Fruit fly (Drosophila melanogaster): Measurements from ENCODE around the gene Arv1.

Arv1 gene

dm6 chr3L:21529108-21529507 lies at the start of gene Arv1:
TSS of gene Arv1 (minus strand) at chr3L:21529333.
- TF ChIP-seq Gug (GFP tag; IDR thresholded peaks at IDR 0.05): no peak

- TF ChIP-seq Ets21C (GFP tag; optimal IDR thresholded peaks at IDR 0.05) (no peak), Ets96B (tag; optimal IDR thresholded peaks at IDR 0.05) (no peak), esn (GFP tag; optimal IDR thresholded peaks at IDR 0.05) (peak; percentile 27)
Observed at dm6 chr3L:21574296-21574745, 45.2 kb upstream of the Arv1 start.

- TF ChIP-seq acj6 (GFP tag; optimal IDR thresholded peaks at IDR 0.05) (no peak), CG8119 (GFP tag; IDR thresholded peaks at IDR 0.05) (no peak), Smox (GFP tag; optimal IDR thresholded peaks at IDR 0.05) (no peak), CG4318 (GFP tag; optimal IDR thresholded peaks at IDR 0.05) (no peak), CG10631 (GFP tag; optimal IDR thresholded peaks at IDR 0.05) (no peak), ss (GFP tag; optimal IDR thresholded peaks at IDR 0.05) (no peak), fd85E (GFP tag; optimal IDR thresholded peaks at IDR 0.05) (no peak), Hr39 (GFP tag; optimal IDR thresholded peaks at IDR 0.05) (no peak), salr (GFP tag; optimal IDR thresholded peaks at IDR 0.05) (no peak), Eip93F (GFP tag; optimal IDR thresholded peaks at IDR 0.05) (no peak), Gug (GFP tag; IDR thresholded peaks at IDR 0.05) (no peak), Lpt (GFP tag; optimal IDR thresholded peaks at IDR 0.05) (no peak), Met (GFP tag; optimal IDR thresholded peaks at IDR 0.05) (no peak), CG6276 (GFP tag; optimal IDR thresholded peaks at IDR 0.05) (no peak), Hr38 (GFP tag; optimal IDR thresholded peaks at IDR 0.05) (no peak), CG10669 (GFP tag; optimal IDR thresholded peaks at IDR 0.05) (no peak), CG3919 (GFP tag; optimal IDR thresholded peaks at IDR 0.05) (no peak), fd59A (GFP tag; optimal IDR thresholded peaks at IDR 0.05) (no peak), spab (GFP tag; optimal IDR thresholded peaks at IDR 0.05) (no peak), Blimp-1 (GFP tag; optimal IDR thresholded peaks at IDR 0.05) (no peak)
Observed at dm6 chr3L:21573831-21574230, 44.7 kb upstream of the Arv1 start, which contains the start of gene EMC10. TSS of gene EMC10 (plus strand) at chr3L:21574131.

- TF ChIP-seq Eip93F (GFP tag; optimal IDR thresholded peaks at IDR 0.05): peak; percentile 51
- TF ChIP-seq CG31627 (GFP tag; optimal IDR thresholded peaks at IDR 0.05): peak; percentile 71
- peak; percentile 48 for TF ChIP-seq Sox15 (GFP tag; optimal IDR thresholded peaks at IDR 0.05)
- TF ChIP-seq CG11902 (GFP tag; optimal IDR thresholded peaks at IDR 0.05): peak; percentile 18
- no peak for TF ChIP-seq Lpt (GFP tag; optimal IDR thresholded peaks at IDR 0.05)
- peak; percentile 0 for TF ChIP-seq CG11762 (GFP tag; optimal IDR thresholded peaks at IDR 0.05; ENCODE audit: insufficient read depth)
- TF ChIP-seq CG34406 (GFP tag; optimal IDR thresholded peaks at IDR 0.05): no peak
- no peak for TF ChIP-seq fkh (GFP tag; optimal IDR thresholded peaks at IDR 0.05)
- peak; percentile 60 for TF ChIP-seq CG10631 (GFP tag; optimal IDR thresholded peaks at IDR 0.05)
- no peak for TF ChIP-seq fd59A (GFP tag; optimal IDR thresholded peaks at IDR 0.05)
- no peak for TF ChIP-seq Sox102F (GFP tag; optimal IDR thresholded peaks at IDR 0.05)
- no peak for TF ChIP-seq net (GFP tag; optimal IDR thresholded peaks at IDR 0.05)
- no peak for TF ChIP-seq CG32006 (GFP tag; optimal IDR thresholded peaks at IDR 0.05)
- no peak for TF ChIP-seq CG6163 (GFP tag; IDR thresholded peaks at IDR 0.05)
- peak; percentile 53 for TF ChIP-seq cyc (GFP tag; optimal IDR thresholded peaks at IDR 0.05)
- TF ChIP-seq esn (GFP tag; optimal IDR thresholded peaks at IDR 0.05): peak; percentile 71
- 0 out of 2 replicates have a peak, but pooled peaks have one; percentile 16 for TF ChIP-seq CG15336 (GFP tag; IDR thresholded peaks at IDR 0.05)
- TF ChIP-seq CG8319 (GFP tag; optimal IDR thresholded peaks at IDR 0.05): peak; percentile 5
- TF ChIP-seq Ets21C (GFP tag; optimal IDR thresholded peaks at IDR 0.05): peak; percentile 52
- no peak for TF ChIP-seq achi (GFP tag; optimal IDR thresholded peaks at IDR 0.05)
- TF ChIP-seq CG8119 (GFP tag; IDR thresholded peaks at IDR 0.05): 0 out of 3 replicates have a peak, but pooled peaks have one; percentile 47
- peak; percentile 75 for TF ChIP-seq Hr4 (GFP tag; optimal IDR thresholded peaks at IDR 0.05)
- TF ChIP-seq salr (GFP tag; optimal IDR thresholded peaks at IDR 0.05): peak in 1 of 2 experiments; percentile 37
- TF ChIP-seq vri (GFP tag; optimal IDR thresholded peaks at IDR 0.05): no peak
- TF ChIP-seq CG3032 (tag; optimal IDR thresholded peaks at IDR 0.05): peak; percentile 60
- peak; percentile 69 for TF ChIP-seq lz (GFP tag; optimal IDR thresholded peaks at IDR 0.05)
- no peak for TF ChIP-seq CG16779 (tag; optimal IDR thresholded peaks at IDR 0.05)
- peak; percentile 63 for TF ChIP-seq acj6 (GFP tag; optimal IDR thresholded peaks at IDR 0.05)
- TF ChIP-seq topi (GFP tag; optimal IDR thresholded peaks at IDR 0.05): peak; percentile 62
- TF ChIP-seq Eip78C (GFP tag): no peak
Observed at dm6 chr3L:21568848-21569372, 39.8 kb upstream of the Arv1 start, which contains the start of the genes CRIF and SMC5. TSS of gene CRIF (minus strand) at chr3L:21568898. TSS of gene SMC5 (plus strand) at chr3L:21569176.

Measured in whole organism, prepupa.